Fruit fly (Drosophila melanogaster): ENCODE results near the gene Hsp60A.

The Hsp60A gene

dm6 chrX:11153413-11153812 is 45.1 kb downstream of the Hsp60A start:
- no peak for TF ChIP-seq GATAd (GFP tag; optimal IDR thresholded peaks at IDR 0.05)
- TF ChIP-seq sage (GFP tag; optimal IDR thresholded peaks at IDR 0.05) = peak; percentile 23
- no peak for TF ChIP-seq psq (GFP tag; optimal IDR thresholded peaks at IDR 0.05)

dm6 chrX:11153826-11154510 is 45.7 kb downstream of the Hsp60A start, which contains the start of the genes rtv and Dlic:
TSS of gene rtv (minus strand) at chrX:11153990.
TSS of gene Dlic (plus strand) at chrX:11154421.
- TF ChIP-seq Dfd (GFP tag; optimal IDR thresholded peaks at IDR 0.05) = no peak
- no peak for TF ChIP-seq Jra (GFP tag; optimal IDR thresholded peaks at IDR 0.05)
- peak; percentile 99 for TF ChIP-seq psq (GFP tag; optimal IDR thresholded peaks at IDR 0.05)
- TF ChIP-seq br (GFP tag; optimal IDR thresholded peaks at IDR 0.05) = no peak
- TF ChIP-seq OdsH (GFP tag; optimal IDR thresholded peaks at IDR 0.05) = no peak
- TF ChIP-seq lola (GFP tag; optimal IDR thresholded peaks at IDR 0.05) = no peak
- no peak for TF ChIP-seq sage (GFP tag; optimal IDR thresholded peaks at IDR 0.05)
- no peak for TF ChIP-seq Abd-B (GFP tag; optimal IDR thresholded peaks at IDR 0.05)
- TF ChIP-seq CG32264 (GFP tag; optimal IDR thresholded peaks at IDR 0.05) = no peak
- TF ChIP-seq Vsx2 (GFP tag; optimal IDR thresholded peaks at IDR 0.05; ENCODE audit: partially characterized antibody) = no peak
- TF ChIP-seq h (GFP tag; optimal IDR thresholded peaks at IDR 0.05) = no peak
- TF ChIP-seq Mio (GFP tag; optimal IDR thresholded peaks at IDR 0.05) = no peak
- TF ChIP-seq woc (GFP tag; optimal IDR thresholded peaks at IDR 0.05) = no peak
- no peak for TF ChIP-seq dmrt93B (GFP tag; optimal IDR thresholded peaks at IDR 0.05)
- TF ChIP-seq sv (GFP tag; optimal IDR thresholded peaks at IDR 0.05) = no peak
- peak in 1 of 2 experiments; percentile 51 for TF ChIP-seq foxo (GFP tag; optimal IDR thresholded peaks at IDR 0.05)
- TF ChIP-seq fru (GFP tag; optimal IDR thresholded peaks at IDR 0.05) = peak; percentile 45
- no peak for TF ChIP-seq pan (optimal IDR thresholded peaks at IDR 0.05)
- no peak for TF ChIP-seq Sp1 (GFP tag; optimal IDR thresholded peaks at IDR 0.05)
- no peak for TF ChIP-seq Hnf4 (GFP tag; optimal IDR thresholded peaks at IDR 0.05)
- no peak for TF ChIP-seq CrebA (GFP tag; optimal IDR thresholded peaks at IDR 0.05; ENCODE audit: borderline replicate concordance)
- TF ChIP-seq Myc (optimal IDR thresholded peaks at IDR 0.05) = peak; percentile 65
- TF ChIP-seq Hr78 (GFP tag; optimal IDR thresholded peaks at IDR 0.05) = no peak
- TF ChIP-seq tai (GFP tag; optimal IDR thresholded peaks at IDR 0.05) = no peak
- TF ChIP-seq CG9705 (GFP tag; optimal IDR thresholded peaks at IDR 0.05) = no peak
- no peak for TF ChIP-seq Dif (GFP tag; optimal IDR thresholded peaks at IDR 0.05; ENCODE audit: partially characterized antibody)
- TF ChIP-seq dsf (GFP tag; optimal IDR thresholded peaks at IDR 0.05; ENCODE audit: borderline replicate concordance) = no peak
- TF ChIP-seq HLH106 (tag; optimal IDR thresholded peaks at IDR 0.05) = peak; percentile 29
- TF ChIP-seq dl (GFP tag; optimal IDR thresholded peaks at IDR 0.05; ENCODE audit: insufficient read depth in 1 of 2, partially characterized antibody in 2 of 2) = no peak
- TF ChIP-seq usp (GFP tag; optimal IDR thresholded peaks at IDR 0.05) = no peak
- TF ChIP-seq brk (GFP tag; optimal IDR thresholded peaks at IDR 0.05) = no peak
- TF ChIP-seq jim (GFP tag; optimal IDR thresholded peaks at IDR 0.05) = no peak
- TF ChIP-seq Hr83 (GFP tag; optimal IDR thresholded peaks at IDR 0.05; ENCODE audit: poor library complexity, severe bottlenecking) = no peak
- TF ChIP-seq Rel (GFP tag; optimal IDR thresholded peaks at IDR 0.05) = no peak
- TF ChIP-seq Rel (tag; optimal IDR thresholded peaks at IDR 0.05) = peak; percentile 43
- no peak for TF ChIP-seq N (GFP tag; optimal IDR thresholded peaks at IDR 0.05)
- TF ChIP-seq rgr (GFP tag; optimal IDR thresholded peaks at IDR 0.05) = peak; percentile 8
- no peak for TF ChIP-seq ey (GFP tag; optimal IDR thresholded peaks at IDR 0.05)
- no peak for TF ChIP-seq GATAd (GFP tag; optimal IDR thresholded peaks at IDR 0.05)
